Fruit fly (Drosophila melanogaster) whole organism, adult: ENCODE data around the gene CG11816.

Source experiments
- CG11617 ChIP-seq: fragments of 200-800 bp; sonication (Bioruptor generic); optimal IDR thresholded peaks from 2 replicates; lab custom pipeline; 2017; ENCODE audit warnings: mild to moderate bottlenecking, missing biosample characterization, missing genetic modification reagents, missing genetic modification characterization
- bab1 ChIP-seq: fragments of 200-800 bp; sonication (Bioruptor generic); optimal IDR thresholded peaks from 3 replicates; lab custom pipeline; 2019; ENCODE audit warnings: missing biosample characterization, mild to moderate bottlenecking, missing genetic modification characterization, moderate library complexity
- cic ChIP-seq: fragments of 200-800 bp; sonication (Bioruptor generic); optimal IDR thresholded peaks from 2 replicates; lab custom pipeline; 2017; ENCODE audit warnings: missing biosample characterization, mild to moderate bottlenecking, missing genetic modification characterization, moderate library complexity
- kay ChIP-seq: fragments of 200-800 bp; sonication (Bioruptor generic); peaks from one replicate; lab custom pipeline; 2016; ENCODE audit warnings: missing biosample characterization, missing genetic modification characterization, borderline replicate concordance
- ovo ChIP-seq: fragments of 200-800 bp; sonication (Bioruptor generic); optimal IDR thresholded peaks from 2 replicates; lab custom pipeline; 2016; ENCODE audit warnings: missing biosample characterization, missing genetic modification characterization

DNA sequence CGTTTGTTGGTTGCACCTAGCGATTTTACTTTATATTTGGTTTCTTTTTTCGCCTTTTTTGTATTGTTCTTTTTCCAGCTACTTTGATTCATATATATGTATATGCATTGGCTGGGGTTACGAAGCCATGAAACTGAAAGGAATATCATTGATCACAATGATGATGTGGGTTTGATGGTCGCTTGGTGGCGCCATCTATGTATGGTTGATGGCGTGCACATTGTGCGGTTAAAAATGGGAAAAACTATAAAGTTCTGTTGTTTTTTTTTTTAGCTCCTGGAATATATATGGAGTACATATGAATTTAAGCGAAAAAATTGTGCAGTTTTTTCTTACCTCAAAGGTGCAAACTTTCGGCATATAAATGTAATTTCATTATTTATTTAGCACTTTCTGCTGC, 31.3 kb upstream of the CG11816 start:
- TF ChIP-seq CG11617 (GFP tag; lab: Kevin White, UChicago) (no peak), kay (GFP tag; lab: Kevin White, UChicago) (no peak), bab1 (GFP tag; lab: Kevin White, UChicago) (no peak), cic (GFP tag; lab: Kevin White, UChicago) (no peak), ovo (GFP tag; lab: Kevin White, UChicago) (no peak)
